Worm (Caenorhabditis elegans): ENCODE data around the gene dhhc-4.

dhhc-4 gene

ce11 chrIII:9867780-9868503 is at the start of gene dhhc-4:
dhhc-4 (minus strand) TSS chrIII:9867792.
- TF ChIP-seq ref-1 (GFP tag; conservative IDR thresholded peaks at IDR 0.05), result no peak
- no peak for TF ChIP-seq tab-1 (GFP tag; IDR thresholded peaks at IDR 0.05)
- peak; percentile 79 for TF ChIP-seq flt-1 (GFP tag; IDR thresholded peaks at IDR 0.05)
- no peak for TF ChIP-seq cog-1 (tag; optimal IDR thresholded peaks at IDR 0.05)
- TF ChIP-seq klf-2 (GFP tag; conservative IDR thresholded peaks at IDR 0.05), result 0 out of 2 replicates have a peak, but pooled peaks have one; percentile 40
- no peak for TF ChIP-seq ztf-29 (GFP tag; IDR thresholded peaks at IDR 0.05)
- TF ChIP-seq T22C8.4 (GFP tag; IDR thresholded peaks at IDR 0.05), result peak; percentile 34; the same call in 1 of the 2 replicates
- TF ChIP-seq ztf-23 (GFP tag; IDR thresholded peaks at IDR 0.05), result peak; percentile 77
- TF ChIP-seq med-1 (GFP tag; optimal IDR thresholded peaks at IDR 0.05; ENCODE audit: insufficient read depth), result no peak

DNA sequence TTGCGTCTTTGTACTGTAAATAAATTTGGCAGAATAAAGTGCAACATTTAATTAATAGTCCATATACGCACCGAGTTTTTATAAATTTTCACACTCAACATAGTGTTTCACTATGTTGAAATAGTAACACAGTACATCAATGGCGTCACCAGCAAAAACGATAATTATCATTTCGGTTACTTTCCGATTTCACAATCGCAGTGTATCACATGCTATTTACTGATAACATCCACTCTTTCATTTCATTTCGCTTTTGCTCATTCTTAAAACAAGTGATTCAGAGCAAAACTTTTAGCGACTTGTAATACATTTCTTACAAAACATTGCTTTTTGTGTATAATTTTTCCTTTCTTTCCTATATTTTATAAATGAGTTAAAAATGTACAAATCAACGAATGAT is 46.1 kb upstream of the dhhc-4 start, which contains the start of gene cbp-3:
Gene cbp-3, plus strand, starts transcription at position 272 of the 400 bp plus-strand sequence.
- TF ChIP-seq ztf-29 (GFP tag; IDR thresholded peaks at IDR 0.05) (no peak), T22C8.4 (GFP tag; IDR thresholded peaks at IDR 0.05) (no peak), cog-1 (tag; optimal IDR thresholded peaks at IDR 0.05) (no peak), med-1 (GFP tag; optimal IDR thresholded peaks at IDR 0.05; ENCODE audit: insufficient read depth) (no peak), ref-1 (GFP tag; conservative IDR thresholded peaks at IDR 0.05) (no peak), ztf-23 (GFP tag; IDR thresholded peaks at IDR 0.05) (no peak), flt-1 (GFP tag; IDR thresholded peaks at IDR 0.05) (no peak), tab-1 (GFP tag; IDR thresholded peaks at IDR 0.05) (no peak), klf-2 (GFP tag; conservative IDR thresholded peaks at IDR 0.05) (no peak)

ce11 chrIII:9912998-9913397 is 45.4 kb upstream of the dhhc-4 start:
- TF ChIP-seq med-1 (GFP tag; optimal IDR thresholded peaks at IDR 0.05; ENCODE audit: insufficient read depth), result no peak
- TF ChIP-seq flt-1 (GFP tag; IDR thresholded peaks at IDR 0.05), result no peak
- 0 out of 2 replicates have a peak, but pooled peaks have one; percentile 9 for TF ChIP-seq ztf-23 (GFP tag; IDR thresholded peaks at IDR 0.05)
- no peak for TF ChIP-seq tab-1 (GFP tag; IDR thresholded peaks at IDR 0.05)

DNA sequence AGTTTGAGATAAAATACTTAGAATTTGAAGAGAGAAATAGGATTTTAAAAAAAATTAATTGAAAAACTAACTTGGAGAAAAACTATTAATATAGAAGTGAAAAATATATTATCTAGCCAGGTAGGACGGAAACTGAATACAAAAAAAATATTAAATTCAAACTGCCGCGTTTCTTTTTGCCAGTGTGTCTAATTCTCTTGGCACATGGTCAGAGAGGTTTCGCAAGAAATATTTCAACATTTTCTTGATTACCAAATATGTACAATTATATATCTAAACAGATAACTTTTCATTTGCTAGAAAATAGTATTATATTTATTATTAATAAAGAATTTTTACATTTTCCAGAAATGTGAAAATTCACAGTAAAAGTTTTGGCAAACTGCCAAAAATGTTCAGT is 44.9 kb upstream of the dhhc-4 start:
- TF ChIP-seq tab-1 (GFP tag; IDR thresholded peaks at IDR 0.05), result no peak
- TF ChIP-seq cog-1 (tag; optimal IDR thresholded peaks at IDR 0.05), result no peak
- TF ChIP-seq med-1 (GFP tag; optimal IDR thresholded peaks at IDR 0.05; ENCODE audit: insufficient read depth), result no peak
- no peak for TF ChIP-seq T22C8.4 (GFP tag; IDR thresholded peaks at IDR 0.05)
- TF ChIP-seq ref-1 (GFP tag; conservative IDR thresholded peaks at IDR 0.05), result no peak

DNA sequence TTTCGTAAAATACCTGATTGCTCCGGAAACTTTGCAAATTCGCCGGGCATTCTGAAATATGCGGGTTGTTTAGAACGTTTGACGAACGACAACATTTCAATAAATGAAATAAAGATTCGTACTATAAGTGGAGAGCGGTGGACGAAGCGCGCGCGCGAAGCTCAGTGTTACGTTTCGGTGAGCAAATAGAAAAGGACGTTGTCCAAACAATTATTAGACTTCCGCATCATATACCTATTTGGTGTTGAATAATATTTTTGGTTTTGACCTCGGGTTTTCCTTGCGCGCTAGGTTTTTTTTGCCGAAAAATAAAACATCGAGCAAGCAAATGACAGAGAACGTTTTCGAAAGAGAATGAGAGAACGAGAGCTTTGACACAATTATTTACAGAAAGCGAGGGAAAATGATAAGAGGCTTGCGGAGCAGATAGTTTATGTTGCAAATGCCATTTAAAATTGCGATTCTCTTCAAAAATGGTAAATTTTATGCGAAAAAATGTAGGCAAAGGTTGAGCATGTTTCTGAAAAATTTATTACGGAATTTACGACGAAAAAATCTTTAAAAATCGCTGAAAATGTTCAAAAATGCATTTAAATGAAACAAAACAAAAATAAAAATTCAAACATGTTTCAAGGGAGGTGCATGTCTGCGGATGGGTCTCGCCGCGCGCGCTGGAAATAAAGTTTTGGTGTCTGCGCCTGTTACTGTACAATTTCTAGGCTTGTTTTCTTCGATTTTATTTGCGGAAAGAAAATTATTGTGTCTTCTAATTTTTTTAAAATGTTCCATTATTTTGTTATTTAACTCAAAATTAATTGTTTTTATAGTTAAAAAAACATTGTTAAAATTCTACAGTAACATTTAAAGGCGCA is 43.3 kb upstream of the dhhc-4 start, which contains the start of the genes cyld-1 and F40F12.9:
Gene cyld-1, minus strand, starts transcription at position 51 of the 872 bp plus-strand sequence.
Gene F40F12.9, plus strand, starts transcription at position 721 of the 872 bp plus-strand sequence.
- TF ChIP-seq med-1 (GFP tag; optimal IDR thresholded peaks at IDR 0.05; ENCODE audit: insufficient read depth), result no peak
- no peak for TF ChIP-seq klf-2 (GFP tag; conservative IDR thresholded peaks at IDR 0.05)
- no peak for TF ChIP-seq flt-1 (GFP tag; IDR thresholded peaks at IDR 0.05)
- no peak for TF ChIP-seq T22C8.4 (GFP tag; IDR thresholded peaks at IDR 0.05)
- TF ChIP-seq ztf-29 (GFP tag; IDR thresholded peaks at IDR 0.05), result no peak
- no peak for TF ChIP-seq ref-1 (GFP tag; conservative IDR thresholded peaks at IDR 0.05)
- no peak for TF ChIP-seq tab-1 (GFP tag; IDR thresholded peaks at IDR 0.05)
- no peak for TF ChIP-seq ztf-23 (GFP tag; IDR thresholded peaks at IDR 0.05)
- TF ChIP-seq cog-1 (tag; optimal IDR thresholded peaks at IDR 0.05), result no peak

- TF ChIP-seq T22C8.4 (GFP tag; IDR thresholded peaks at IDR 0.05), result no peak
- TF ChIP-seq klf-2 (GFP tag; conservative IDR thresholded peaks at IDR 0.05), result no peak
- no peak for TF ChIP-seq ref-1 (GFP tag; conservative IDR thresholded peaks at IDR 0.05)
Measured at ce11 chrIII:9908769-9909168, 41.2 kb upstream of the dhhc-4 start.

DNA sequence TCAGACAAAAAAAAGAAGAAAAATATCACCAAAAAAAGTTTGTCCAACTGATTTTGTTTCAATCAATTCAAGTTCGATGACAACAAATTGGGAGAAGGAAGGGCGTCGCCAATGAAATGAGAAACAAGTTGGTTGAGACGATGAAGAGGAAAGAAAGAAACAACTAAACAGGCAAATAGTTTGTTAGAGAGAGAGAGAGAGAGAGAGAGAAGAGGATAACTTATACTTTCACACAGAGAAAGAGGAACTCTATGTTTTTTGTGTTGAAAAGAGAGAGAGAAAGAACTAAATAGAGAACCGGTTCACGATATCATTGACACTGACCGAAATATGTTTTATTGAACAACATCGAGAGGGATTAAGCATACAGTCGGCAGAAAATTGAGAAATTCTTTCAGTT is 40.0 kb upstream of the dhhc-4 start:
- no peak for TF ChIP-seq klf-2 (GFP tag; conservative IDR thresholded peaks at IDR 0.05)
- no peak for TF ChIP-seq ref-1 (GFP tag; conservative IDR thresholded peaks at IDR 0.05)
- TF ChIP-seq cog-1 (tag; optimal IDR thresholded peaks at IDR 0.05), result no peak
- TF ChIP-seq flt-1 (GFP tag; IDR thresholded peaks at IDR 0.05), result no peak
- no peak for TF ChIP-seq med-1 (GFP tag; optimal IDR thresholded peaks at IDR 0.05; ENCODE audit: insufficient read depth)
- TF ChIP-seq ztf-29 (GFP tag; IDR thresholded peaks at IDR 0.05), result no peak
- TF ChIP-seq T22C8.4 (GFP tag; IDR thresholded peaks at IDR 0.05), result no peak
- TF ChIP-seq tab-1 (GFP tag; IDR thresholded peaks at IDR 0.05), result no peak
- no peak for TF ChIP-seq ztf-23 (GFP tag; IDR thresholded peaks at IDR 0.05)

- no peak for TF ChIP-seq cog-1 (tag; optimal IDR thresholded peaks at IDR 0.05)
- TF ChIP-seq ref-1 (GFP tag; conservative IDR thresholded peaks at IDR 0.05), result no peak
- TF ChIP-seq T22C8.4 (GFP tag; IDR thresholded peaks at IDR 0.05), result no peak
Measured at ce11 chrIII:9905307-9905706, 37.7 kb upstream of the dhhc-4 start.

- TF ChIP-seq ref-1 (GFP tag; conservative IDR thresholded peaks at IDR 0.05) (no peak), med-1 (GFP tag; optimal IDR thresholded peaks at IDR 0.05; ENCODE audit: insufficient read depth) (no peak), cog-1 (tag; optimal IDR thresholded peaks at IDR 0.05) (no peak), flt-1 (GFP tag; IDR thresholded peaks at IDR 0.05) (no peak), T22C8.4 (GFP tag; IDR thresholded peaks at IDR 0.05) (no peak), ztf-23 (GFP tag; IDR thresholded peaks at IDR 0.05) (no peak), klf-2 (GFP tag; conservative IDR thresholded peaks at IDR 0.05) (no peak), ztf-29 (GFP tag; IDR thresholded peaks at IDR 0.05) (no peak), tab-1 (GFP tag; IDR thresholded peaks at IDR 0.05) (no peak)
Measured at ce11 chrIII:9903694-9904292, 36.2 kb upstream of the dhhc-4 start.
